Fruit fly (Drosophila melanogaster) whole organism, prepupa: ENCODE measurements around the gene Nup93-1.
A peak's percentile ranks its signal among the peaks of the same experiment; 100 is the strongest.

Source experiments
- Blimp-1 ChIP-seq: fragments of 200-800 bp; sonication (Bioruptor generic); optimal IDR thresholded peaks from 3 replicates; lab custom pipeline; 2017; ENCODE audit warnings: missing biosample characterization, missing genetic modification characterization, mild to moderate bottlenecking, moderate library complexity, missing genetic modification reagents
- CG10669 ChIP-seq: fragments of 200-800 bp; sonication (Bioruptor generic); optimal IDR thresholded peaks from 3 replicates; lab custom pipeline; 2018; ENCODE audit warnings: missing biosample characterization, mild to moderate bottlenecking, missing genetic modification characterization, moderate library complexity
- CG11762 ChIP-seq: fragments of 200-800 bp; sonication (Bioruptor generic); optimal IDR thresholded peaks from 3 replicates; lab custom pipeline; 2016; ENCODE audit warnings: missing biosample characterization, missing genetic modification characterization; ENCODE audit not compliant: insufficient read depth
- CG15336 ChIP-seq: fragments of 200-800 bp; sonication (Bioruptor generic); IDR thresholded peaks from 2 replicates; pipeline ENCODE4 v1.3.6; 2022; ENCODE audit warnings: missing biosample characterization, missing genetic modification characterization
- CG1621 ChIP-seq: fragments of 200-800 bp; sonication (Bioruptor generic); optimal IDR thresholded peaks from 3 replicates; lab custom pipeline; 2018; ENCODE audit warnings: missing biosample characterization, mild to moderate bottlenecking, missing genetic modification characterization
- CG16779 ChIP-seq: fragments of 200-800 bp; sonication (Bioruptor generic); optimal IDR thresholded peaks from 3 replicates; lab custom pipeline; 2017; ENCODE audit warnings: missing biosample characterization, mild to moderate bottlenecking, missing genetic modification characterization
- CG3032 ChIP-seq: fragments of 200-800 bp; optimal IDR thresholded peaks from 2 replicates; lab custom pipeline; 2019; ENCODE audit warnings: missing biosample characterization, mild to moderate bottlenecking, missing genetic modification characterization, moderate library complexity
- CG31627 ChIP-seq: fragments of 200-800 bp; sonication (Bioruptor generic); optimal IDR thresholded peaks from 3 replicates; lab custom pipeline; 2016; ENCODE audit warnings: missing biosample characterization, missing genetic modification characterization
- CG32006 ChIP-seq: fragments of 200-800 bp; sonication (Bioruptor generic); optimal IDR thresholded peaks from 3 replicates; lab custom pipeline; 2017; ENCODE audit warnings: missing biosample characterization, mild to moderate bottlenecking, missing genetic modification characterization
- CG3919 ChIP-seq: fragments of 200-800 bp; sonication (Bioruptor generic); optimal IDR thresholded peaks from 3 replicates; lab custom pipeline; 2016; ENCODE audit warnings: missing biosample characterization, missing genetic modification characterization
- CG4318 ChIP-seq: fragments of 200-800 bp; sonication (Bioruptor generic); optimal IDR thresholded peaks from 3 replicates; lab custom pipeline; 2017; ENCODE audit warnings: missing biosample characterization, mild to moderate bottlenecking, missing genetic modification characterization
- CG6163 ChIP-seq: fragments of 200-800 bp; sonication (Bioruptor generic); IDR thresholded peaks from 3 replicates; pipeline ENCODE4 v1.3.6; 2022; ENCODE audit warnings: missing biosample characterization, missing genetic modification characterization
- CG6276 ChIP-seq: fragments of 200-800 bp; sonication (Bioruptor generic); optimal IDR thresholded peaks from 2 replicates; lab custom pipeline; 2017; ENCODE audit warnings: missing biosample characterization, mild to moderate bottlenecking, missing genetic modification characterization
- CG6792 ChIP-seq: fragments of 200-800 bp; sonication (Bioruptor generic); optimal IDR thresholded peaks from 3 replicates; lab custom pipeline; 2016; ENCODE audit warnings: missing biosample characterization, missing genetic modification characterization
- CG6854 ChIP-seq: fragments of 200-800 bp; sonication (Bioruptor generic); optimal IDR thresholded peaks from 2 replicates; lab custom pipeline; 2017; ENCODE audit warnings: missing biosample characterization, mild to moderate bottlenecking, missing genetic modification characterization
- CG8119 ChIP-seq: fragments of 200-800 bp; sonication (Bioruptor generic); IDR thresholded peaks from 3 replicates; pipeline ENCODE4 v1.3.6; 2022; ENCODE audit warnings: missing biosample characterization, missing genetic modification characterization
- CG8319 ChIP-seq: fragments of 200-800 bp; sonication (Bioruptor generic); optimal IDR thresholded peaks from 3 replicates; lab custom pipeline; 2016; ENCODE audit warnings: missing biosample characterization, missing genetic modification characterization
- CG8632 ChIP-seq: fragments of 200-800 bp; sonication (Bioruptor generic); optimal IDR thresholded peaks from 3 replicates; lab custom pipeline; 2016; ENCODE audit warnings: missing biosample characterization, missing genetic modification characterization
- Eip78C ChIP-seq: fragments of 200-800 bp; sonication (Bioruptor generic); peaks from one replicate; lab custom pipeline; 2016; ENCODE audit warnings: missing biosample characterization, missing genetic modification characterization
- Ets96B ChIP-seq: fragments of 200-800 bp; optimal IDR thresholded peaks from 2 replicates; lab custom pipeline; 2019; ENCODE audit warnings: missing biosample characterization, mild to moderate bottlenecking, missing genetic modification characterization, moderate library complexity
- Hr39 ChIP-seq: fragments of 200-800 bp; sonication (Bioruptor generic); optimal IDR thresholded peaks from 2 replicates; lab custom pipeline; 2016; ENCODE audit warnings: missing biosample characterization, missing genetic modification characterization
- Hr4 ChIP-seq: fragments of 200-800 bp; sonication (Bioruptor generic); optimal IDR thresholded peaks from 3 replicates; lab custom pipeline; 2016; ENCODE audit warnings: missing biosample characterization, missing genetic modification characterization
- Met ChIP-seq: fragments of 200-800 bp; sonication (Bioruptor generic); optimal IDR thresholded peaks from 3 replicates; lab custom pipeline; 2016; ENCODE audit warnings: missing biosample characterization, missing genetic modification characterization
- OdsH ChIP-seq: fragments of 200-800 bp; sonication (Bioruptor generic); optimal IDR thresholded peaks from 3 replicates; lab custom pipeline; 2016; ENCODE audit warnings: missing biosample characterization, missing genetic modification characterization
- Smox ChIP-seq: fragments of 200-800 bp; sonication (Bioruptor generic); optimal IDR thresholded peaks from 3 replicates; lab custom pipeline; 2016; ENCODE audit warnings: missing biosample characterization, missing genetic modification characterization
- Sox102F ChIP-seq: fragments of 200-800 bp; sonication (Bioruptor generic); optimal IDR thresholded peaks from 2 replicates; lab custom pipeline; 2016; ENCODE audit warnings: missing biosample characterization, mild to moderate bottlenecking, missing genetic modification characterization
- Sox14 ChIP-seq: fragments of 200-800 bp; sonication (Bioruptor generic); optimal IDR thresholded peaks from 3 replicates; lab custom pipeline; 2016; ENCODE audit warnings: missing biosample characterization, missing genetic modification characterization
- Sox15 ChIP-seq: fragments of 200-800 bp; sonication (Bioruptor generic); optimal IDR thresholded peaks from 3 replicates; lab custom pipeline; 2016; ENCODE audit warnings: missing biosample characterization, missing genetic modification characterization
- acj6 ChIP-seq: fragments of 200-800 bp; sonication (Bioruptor generic); optimal IDR thresholded peaks from 3 replicates; lab custom pipeline; 2016; ENCODE audit warnings: missing biosample characterization, missing genetic modification characterization
- dac ChIP-seq: fragments of 200-800 bp; sonication (Bioruptor generic); optimal IDR thresholded peaks from 2 replicates; lab custom pipeline; 2017; ENCODE audit warnings: missing biosample characterization, mild to moderate bottlenecking, missing genetic modification characterization
- eg ChIP-seq: fragments of 200-800 bp; sonication (Bioruptor generic); IDR thresholded peaks from 3 replicates; pipeline ENCODE4 v1.3.6; 2022; ENCODE audit warnings: missing biosample characterization, missing genetic modification characterization
- esn ChIP-seq: fragments of 200-800 bp; sonication (Bioruptor generic); optimal IDR thresholded peaks from 2 replicates; lab custom pipeline; 2016; ENCODE audit warnings: missing biosample characterization, mild to moderate bottlenecking, missing genetic modification characterization, moderate library complexity
- fd59A ChIP-seq: fragments of 200-800 bp; sonication (Bioruptor generic); optimal IDR thresholded peaks from 2 replicates; lab custom pipeline; 2017; ENCODE audit warnings: missing biosample characterization, mild to moderate bottlenecking, missing genetic modification characterization, missing genetic modification reagents
- fd85E ChIP-seq: fragments of 200-800 bp; sonication (Bioruptor generic); optimal IDR thresholded peaks from 3 replicates; lab custom pipeline; 2016; ENCODE audit warnings: missing biosample characterization, missing genetic modification characterization
- fkh ChIP-seq: fragments of 200-800 bp; sonication (Bioruptor generic); optimal IDR thresholded peaks from 3 replicates; lab custom pipeline; 2017; ENCODE audit warnings: missing biosample characterization, mild to moderate bottlenecking, missing genetic modification characterization, moderate library complexity
- lz ChIP-seq: fragments of 200-800 bp; sonication (Bioruptor generic); optimal IDR thresholded peaks from 3 replicates; lab custom pipeline; 2016; ENCODE audit warnings: missing biosample characterization, missing genetic modification characterization
- net ChIP-seq: fragments of 200-800 bp; sonication (Bioruptor generic); optimal IDR thresholded peaks from 3 replicates; lab custom pipeline; 2016; ENCODE audit warnings: missing biosample characterization, missing genetic modification characterization
- pdm3 ChIP-seq: fragments of 200-800 bp; sonication (Bioruptor generic); optimal IDR thresholded peaks from 3 replicates; lab custom pipeline; 2016; ENCODE audit warnings: missing biosample characterization, missing genetic modification characterization
- spab ChIP-seq: fragments of 200-800 bp; sonication (Bioruptor generic); optimal IDR thresholded peaks from 2 replicates; lab custom pipeline; 2017; ENCODE audit warnings: missing biosample characterization, mild to moderate bottlenecking, missing genetic modification characterization, missing genetic modification reagents
- ss ChIP-seq, 2 experiments: fragments of 200-800 bp; sonication (Bioruptor generic); optimal IDR thresholded peaks; 2 replicates in 1 of 2; 3 replicates in 1 of 2; lab custom pipeline; 2017 to 2018; ENCODE audit warnings: mild to moderate bottlenecking in 2 of 2, missing biosample characterization in 2 of 2, missing genetic modification characterization in 2 of 2, moderate library complexity in 1 of 2
- svp ChIP-seq: fragments of 200-800 bp; sonication (Bioruptor generic); peaks from one replicate; lab custom pipeline; 2016; ENCODE audit warnings: missing biosample characterization, missing genetic modification characterization

Nup93-1 gene

dm6 chrX:13815526-13816173 lies 7.0 kb upstream of the Nup93-1 start (continued):
- no peak for TF ChIP-seq CG6854 (GFP tag; lab: Kevin White, UChicago)
- TF ChIP-seq Smox (GFP tag; lab: Kevin White, UChicago): peak; percentile 24
- TF ChIP-seq Ets96B (tag; lab: Kevin White, UChicago): peak; percentile 73
- peak; percentile 78 for TF ChIP-seq CG15336
- peak; percentile 73 to 79 for TF ChIP-seq ss (GFP tag; optimal IDR thresholded peaks at IDR 0.05; lab: Kevin White, UChicago)
- peak; percentile 72 for TF ChIP-seq CG3919 (GFP tag; lab: Kevin White, UChicago)
- peak; percentile 79 for TF ChIP-seq acj6 (GFP tag; lab: Kevin White, UChicago)
- peak; percentile 76 for TF ChIP-seq CG3032 (tag; lab: Kevin White, UChicago)
- TF ChIP-seq CG6792 (GFP tag; lab: Kevin White, UChicago): peak; percentile 64
- peak; percentile 64 for TF ChIP-seq CG31627 (GFP tag; lab: Kevin White, UChicago)
- peak; percentile 85 for TF ChIP-seq CG6276 (GFP tag; lab: Kevin White, UChicago)
- peak; percentile 92 for TF ChIP-seq Eip78C (GFP tag; lab: Kevin White, UChicago)
- TF ChIP-seq CG16779: peak; percentile 63
- TF ChIP-seq pdm3 (GFP tag; lab: Kevin White, UChicago): peak; percentile 82
- TF ChIP-seq CG8632 (GFP tag; lab: Kevin White, UChicago): peak; percentile 46
- TF ChIP-seq Hr4 (GFP tag; lab: Kevin White, UChicago): peak; percentile 81
- TF ChIP-seq Sox102F (GFP tag; lab: Kevin White, UChicago): peak; percentile 49
- peak; percentile 68 for TF ChIP-seq dac (GFP tag; lab: Kevin White, UChicago)
- peak; percentile 64 for TF ChIP-seq spab (GFP tag; lab: Kevin White, UChicago)
- TF ChIP-seq net (GFP tag; lab: Kevin White, UChicago): peak; percentile 78
- TF ChIP-seq fd59A (GFP tag; lab: Kevin White, UChicago): peak; percentile 75
- TF ChIP-seq Met (GFP tag; lab: Kevin White, UChicago): peak; percentile 67
- TF ChIP-seq CG1621 (tag; lab: Kevin White, UChicago): peak; percentile 55
- peak; percentile 73 for TF ChIP-seq Sox14 (GFP tag; lab: Kevin White, UChicago)
- TF ChIP-seq Sox15 (GFP tag; lab: Kevin White, UChicago): peak; percentile 51
- TF ChIP-seq svp: peak; percentile 77
- peak; percentile 65 for TF ChIP-seq CG11762 (GFP tag; lab: Kevin White, UChicago)
- no peak for TF ChIP-seq Blimp-1 (GFP tag; lab: Kevin White, UChicago)
- peak; percentile 44 for TF ChIP-seq lz
- TF ChIP-seq, all 60 proteins: peak for 54

DNA sequence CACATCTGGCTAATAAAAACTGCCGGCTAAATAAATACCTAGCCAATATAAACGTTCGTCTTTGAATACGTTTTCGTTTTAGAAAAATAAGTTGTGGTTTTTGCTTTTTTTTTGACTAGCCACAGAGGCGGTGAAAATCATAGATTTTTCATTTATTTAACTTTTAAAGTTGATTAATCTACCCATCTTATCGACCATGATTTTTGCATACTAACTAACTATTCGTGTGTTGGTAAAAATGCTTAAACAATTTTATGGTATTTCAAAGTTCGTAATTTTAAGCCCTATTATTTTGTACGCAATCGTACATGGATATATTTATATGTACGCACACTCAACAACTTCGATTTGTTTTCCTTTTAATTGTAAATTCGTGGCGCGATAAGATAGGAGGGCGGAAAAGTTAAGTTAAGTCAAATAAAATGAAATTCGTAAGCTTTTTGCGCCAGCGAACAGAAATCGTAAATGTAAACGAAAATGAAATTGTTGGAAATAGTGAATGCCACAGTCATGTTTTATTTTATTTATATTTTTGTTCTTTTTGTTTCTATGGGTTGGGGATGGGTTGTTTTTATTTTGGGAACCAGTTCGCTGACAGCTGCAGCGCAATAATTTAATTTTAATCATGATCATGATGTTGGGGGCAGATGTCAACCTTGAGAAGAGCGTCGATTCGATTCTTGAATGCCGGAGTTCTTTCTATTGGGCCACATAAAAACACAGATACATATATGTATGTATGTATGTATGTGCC lies 5.0 kb upstream of the Nup93-1 start:
- no peak for TF ChIP-seq CG11762 (GFP tag; lab: Kevin White, UChicago)
- no peak for TF ChIP-seq CG8319
- peak; percentile 35 for TF ChIP-seq CG32006
- peak; percentile 3 for TF ChIP-seq Sox102F (GFP tag; lab: Kevin White, UChicago)
- TF ChIP-seq pdm3 (GFP tag; lab: Kevin White, UChicago): peak; percentile 28
- TF ChIP-seq OdsH (GFP tag; lab: Kevin White, UChicago): peak; percentile 12
- no peak for TF ChIP-seq Sox15 (GFP tag; lab: Kevin White, UChicago)
- peak; percentile 0 for TF ChIP-seq net (GFP tag; lab: Kevin White, UChicago)
- TF ChIP-seq CG15336: peak; percentile 75
- peak; percentile 13 for TF ChIP-seq Met (GFP tag; lab: Kevin White, UChicago)
- peak; percentile 82 for TF ChIP-seq svp
- TF ChIP-seq Eip78C (GFP tag; lab: Kevin White, UChicago): peak; percentile 73
- peak; percentile 27 for TF ChIP-seq esn (GFP tag; lab: Kevin White, UChicago)
- TF ChIP-seq eg (GFP tag; lab: Robert Waterston, UW): peak; percentile 73
- peak; percentile 23; the same call in 1 of the 3 replicates for TF ChIP-seq CG6163 (GFP tag; lab: Robert Waterston, UW)
- TF ChIP-seq CG8119: peak; percentile 45; the same call in 1 of the 3 replicates
- TF ChIP-seq CG10669 (GFP tag; lab: Kevin White, UChicago): no peak
- TF ChIP-seq Hr39 (GFP tag; lab: Kevin White, UChicago): peak; percentile 9
- no peak for TF ChIP-seq CG4318 (GFP tag; lab: Kevin White, UChicago)
- no peak for TF ChIP-seq fd85E (GFP tag; lab: Kevin White, UChicago)
- TF ChIP-seq Hr4 (GFP tag; lab: Kevin White, UChicago): peak; percentile 6
- TF ChIP-seq fkh (GFP tag; lab: Kevin White, UChicago): peak; percentile 48
- peak; percentile 55 for TF ChIP-seq CG6276 (GFP tag; lab: Kevin White, UChicago)
